Worm (Caenorhabditis elegans): ENCODE data around the gene cbs-1.

- TF ChIP-seq nhr-28 (tag; optimal IDR thresholded peaks at IDR 0.05): no peak
- TF ChIP-seq snpc-4 (tag; optimal IDR thresholded peaks at IDR 0.05): no peak
- TF ChIP-seq unc-39 (tag; optimal IDR thresholded peaks at IDR 0.05): no peak
- no peak for TF ChIP-seq bed-3 (GFP tag; optimal IDR thresholded peaks at IDR 0.05)
- TF ChIP-seq ztf-11 (tag; optimal IDR thresholded peaks at IDR 0.05): no peak
- TF ChIP-seq nhr-76 (tag; optimal IDR thresholded peaks at IDR 0.05): no peak
- no peak for TF ChIP-seq hlh-1 (tag; optimal IDR thresholded peaks at IDR 0.05)
- no peak for TF ChIP-seq elt-3 (tag; optimal IDR thresholded peaks at IDR 0.05)
- TF ChIP-seq nhr-237 (tag; optimal IDR thresholded peaks at IDR 0.05): no peak
- TF ChIP-seq ham-2 (GFP tag; optimal IDR thresholded peaks at IDR 0.05): no peak
- TF ChIP-seq mep-1 (tag; optimal IDR thresholded peaks at IDR 0.05): no peak
- TF ChIP-seq lsy-2 (tag; optimal IDR thresholded peaks at IDR 0.05): no peak
These were observed 6.5 kb downstream of the cbs-1 start, which contains the start of gene ZC373.3 for ce11 chrX:10060475-10061011.
